Worm (Caenorhabditis elegans): ENCODE results near the gene lonp-2.

The lonp-2 gene

DNA sequence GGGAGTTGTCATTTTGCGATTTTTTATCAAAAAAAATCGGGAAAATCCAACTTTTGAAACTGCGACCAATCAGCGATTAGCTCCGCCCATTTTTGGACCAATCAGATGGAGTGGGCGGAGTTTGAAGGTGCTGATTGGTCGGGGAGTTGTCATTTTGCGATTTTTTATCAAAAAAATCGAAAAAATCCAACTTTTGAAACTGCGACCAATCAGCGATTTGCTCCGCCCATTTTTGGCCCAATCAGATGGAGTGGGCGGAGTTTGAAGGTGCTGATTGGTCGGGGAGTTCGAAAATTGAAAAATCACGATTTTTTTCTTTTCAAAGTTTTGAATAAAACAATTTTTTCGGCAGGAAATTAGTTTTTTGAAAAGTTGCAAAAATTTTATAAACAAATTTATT, 50.0 kb downstream of the lonp-2 start:
- TF ChIP-seq eor-1 (tag; optimal IDR thresholded peaks at IDR 0.05), result no peak
- peak; percentile 78 for TF ChIP-seq nfya-1 (tag; optimal IDR thresholded peaks at IDR 0.05; ENCODE audit: insufficient read depth)

DNA sequence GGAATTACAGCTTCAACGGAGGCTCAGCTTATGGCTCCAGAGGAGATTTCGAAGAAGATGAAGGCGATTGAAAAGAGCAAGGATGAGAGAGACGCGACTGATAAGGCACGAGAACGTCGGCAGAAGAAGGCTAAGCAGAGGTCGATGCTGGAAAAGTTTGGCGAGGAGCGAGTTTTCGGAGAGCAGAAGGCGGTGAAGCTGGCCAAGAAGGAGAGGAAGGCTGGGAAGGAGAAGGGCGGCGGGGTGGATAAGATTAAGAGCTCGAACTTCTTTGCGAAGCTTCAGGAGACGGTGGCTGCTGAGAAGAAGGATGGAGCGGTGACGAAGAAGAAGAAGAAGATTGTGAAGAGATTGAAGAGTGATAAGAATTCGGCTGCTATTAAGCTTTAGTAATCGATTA, 51.6 kb downstream of the lonp-2 start:
- TF ChIP-seq nhr-23 (tag; optimal IDR thresholded peaks at IDR 0.05) (no peak), nhr-28 (tag; optimal IDR thresholded peaks at IDR 0.05) (no peak), ztf-11 (tag; optimal IDR thresholded peaks at IDR 0.05) (no peak), unc-39 (tag; optimal IDR thresholded peaks at IDR 0.05) (no peak), ama-1 (optimal IDR thresholded peaks at IDR 0.05) (no peak), nhr-25 (tag; optimal IDR thresholded peaks at IDR 0.05) (no peak), elt-1 (tag; optimal IDR thresholded peaks at IDR 0.05) (no peak), lin-39 (tag; optimal IDR thresholded peaks at IDR 0.05) (no peak), nfya-1 (tag; optimal IDR thresholded peaks at IDR 0.05; ENCODE audit: insufficient read depth) (no peak)

DNA sequence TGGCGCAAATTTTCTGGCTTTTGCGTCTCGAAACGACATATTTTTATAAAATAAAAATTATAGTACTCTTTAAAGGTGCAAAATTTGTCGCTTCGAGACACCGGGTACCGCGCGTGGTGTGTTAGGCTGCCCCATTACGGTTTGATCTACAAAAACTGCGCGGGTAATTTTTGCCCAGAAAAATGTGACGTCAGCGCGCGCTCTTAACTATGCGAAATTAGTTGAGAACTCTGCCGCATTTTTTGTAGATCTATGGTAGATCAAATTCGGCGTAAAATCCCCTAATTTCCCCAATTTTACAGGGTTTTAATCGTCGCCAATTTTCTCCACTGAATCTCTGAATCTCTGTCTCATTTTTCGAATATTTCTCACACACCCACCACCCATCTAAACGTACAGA, 52.9 kb downstream of the lonp-2 start, which contains the start of gene Y75B8A.8:
TSS of gene Y75B8A.8 (plus strand) at position 301 of the 400 bp plus-strand sequence.
- TF ChIP-seq nhr-67 (tag; optimal IDR thresholded peaks at IDR 0.05), result no peak
- no peak for TF ChIP-seq elt-2 (tag; optimal IDR thresholded peaks at IDR 0.05)
- no peak for TF ChIP-seq nhr-77 (tag; optimal IDR thresholded peaks at IDR 0.05)
- no peak for TF ChIP-seq ceh-9 (tag; optimal IDR thresholded peaks at IDR 0.05)
- TF ChIP-seq ceh-28 (tag; optimal IDR thresholded peaks at IDR 0.05), result no peak
- TF ChIP-seq jun-1 (tag; optimal IDR thresholded peaks at IDR 0.05), result no peak
- no peak for TF ChIP-seq ama-1 (optimal IDR thresholded peaks at IDR 0.05)
- TF ChIP-seq lin-15B (tag; optimal IDR thresholded peaks at IDR 0.05), result no peak
- no peak for TF ChIP-seq skn-1 (tag; optimal IDR thresholded peaks at IDR 0.05)
- no peak for TF ChIP-seq sea-2 (GFP tag; optimal IDR thresholded peaks at IDR 0.05)
- no peak for TF ChIP-seq R02D3.7 (tag; optimal IDR thresholded peaks at IDR 0.05)
- no peak for TF ChIP-seq ceh-82 (tag; optimal IDR thresholded peaks at IDR 0.05)
- TF ChIP-seq tbx-2 (tag; optimal IDR thresholded peaks at IDR 0.05), result no peak
- no peak for TF ChIP-seq fos-1 (tag; optimal IDR thresholded peaks at IDR 0.05)
- no peak for TF ChIP-seq ztf-4 (tag; optimal IDR thresholded peaks at IDR 0.05)

DNA sequence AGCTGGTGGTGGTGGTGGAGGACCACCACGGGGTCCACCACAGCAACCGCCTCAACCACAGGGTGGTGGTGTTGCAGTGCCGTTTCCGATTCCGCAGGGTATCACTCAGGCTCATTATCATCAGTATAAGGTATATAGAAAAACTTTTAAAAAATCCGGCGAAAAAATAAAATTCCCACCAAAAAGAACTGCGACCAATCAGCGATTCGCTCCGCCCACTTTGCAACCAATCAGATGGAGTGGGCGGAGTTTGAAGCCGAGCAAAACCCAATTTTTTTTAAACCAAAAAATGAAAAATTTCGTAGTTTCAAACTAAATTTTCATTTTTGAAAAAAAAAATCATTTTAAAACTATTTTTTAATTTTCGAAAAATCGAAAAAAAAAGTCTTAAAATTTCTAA, 53.4 kb downstream of the lonp-2 start:
- no peak for TF ChIP-seq zag-1 (tag; optimal IDR thresholded peaks at IDR 0.05)
- peak; percentile 87 for TF ChIP-seq nfya-1 (tag; optimal IDR thresholded peaks at IDR 0.05; ENCODE audit: insufficient read depth)

All from whole organism, L3 larva.